Fruit fly (Drosophila melanogaster): ENCODE measurements around the gene Femcoat.

The Femcoat gene

dm6 chrX:4268401-4268800 is 25.8 kb upstream of the Femcoat start, which contains the start of gene CG15572:
Gene CG15572 (plus strand): TSS chrX:4268701.
- TF ChIP-seq wor (GFP tag; IDR thresholded peaks at IDR 0.05), result no peak
- no peak for TF ChIP-seq hth (optimal IDR thresholded peaks at IDR 0.05)
- no peak for TF ChIP-seq tx (GFP tag; optimal IDR thresholded peaks at IDR 0.05)
- no peak for TF ChIP-seq CG7987 (GFP tag; optimal IDR thresholded peaks at IDR 0.05)

- TF ChIP-seq CG1602 (GFP tag; optimal IDR thresholded peaks at IDR 0.05), result no peak
- no peak for TF ChIP-seq CG16779 (GFP tag; IDR thresholded peaks at IDR 0.05)
- TF ChIP-seq Med (GFP tag), result peak; percentile 26
- no peak for TF ChIP-seq CG9876 (GFP tag; optimal IDR thresholded peaks at IDR 0.05)
- no peak for TF ChIP-seq fu2 (GFP tag; optimal IDR thresholded peaks at IDR 0.05)
- no peak for TF ChIP-seq CG8089 (GFP tag; optimal IDR thresholded peaks at IDR 0.05)
Measured at dm6 chrX:4265797-4266196, 23.2 kb upstream of the Femcoat start, which contains the start of gene CG12691. Gene CG12691 (plus strand): TSS chrX:4266097.

dm6 chrX:4265327-4265726 is 22.7 kb upstream of the Femcoat start:
- TF ChIP-seq Hey (tag; optimal IDR thresholded peaks at IDR 0.05), result peak; percentile 92
- peak; percentile 23 for TF ChIP-seq abd-A (tag; optimal IDR thresholded peaks at IDR 0.05)
- no peak for TF ChIP-seq CG14667 (GFP tag; IDR thresholded peaks at IDR 0.05)
- TF ChIP-seq Med (GFP tag), result peak; percentile 56
- no peak for TF ChIP-seq ara (GFP tag; IDR thresholded peaks at IDR 0.05)

dm6 chrX:4264319-4264718 is 21.7 kb upstream of the Femcoat start:
- TF ChIP-seq CG7839 (tag; optimal IDR thresholded peaks at IDR 0.05) (peak; percentile 4), CG8290 (GFP tag; optimal IDR thresholded peaks at IDR 0.05) (no peak), CG8290 (tag; optimal IDR thresholded peaks at IDR 0.05) (peak in 1 of 2 experiments; percentile 25), CG10321 (GFP tag; IDR thresholded peaks at IDR 0.05) (no peak), Med (GFP tag) (peak; percentile 61), unpg (GFP tag; optimal IDR thresholded peaks at IDR 0.05) (peak; percentile 12), CG2678 (tag; optimal IDR thresholded peaks at IDR 0.05) (peak; percentile 5), Dbx (GFP tag; IDR thresholded peaks at IDR 0.05) (no peak), Ptx1 (GFP tag; IDR thresholded peaks at IDR 0.05) (0 out of 2 replicates have a peak, but pooled peaks have one; percentile 23), Hr51 (GFP tag; optimal IDR thresholded peaks at IDR 0.05) (peak in 1 of 2 experiments; percentile 30), fru (optimal IDR thresholded peaks at IDR 0.05) (no peak), Neu2 (GFP tag; optimal IDR thresholded peaks at IDR 0.05; ENCODE audit: borderline replicate concordance) (no peak), Sox102F (GFP tag; optimal IDR thresholded peaks at IDR 0.05) (peak; percentile 19), CG18599 (GFP tag; optimal IDR thresholded peaks at IDR 0.05) (peak; percentile 8), tup (GFP tag; optimal IDR thresholded peaks at IDR 0.05) (no peak), phol (tag; optimal IDR thresholded peaks at IDR 0.05) (no peak), Drgx (GFP tag; IDR thresholded peaks at IDR 0.05) (peak; percentile 70; the same call in 1 of the 2 replicates), sens (GFP tag) (peak; percentile 60), dmrt99B (tag; optimal IDR thresholded peaks at IDR 0.05) (peak; percentile 38), CG11504 (tag; optimal IDR thresholded peaks at IDR 0.05) (peak; percentile 22), gem (tag; optimal IDR thresholded peaks at IDR 0.05) (peak; percentile 39), CG1603 (tag; optimal IDR thresholded peaks at IDR 0.05) (peak; percentile 34), row (GFP tag; IDR thresholded peaks at IDR 0.05) (peak; percentile 37)

- 0 out of 2 replicates have a peak, but pooled peaks have one; percentile 49 for TF ChIP-seq sob (GFP tag; IDR thresholded peaks at IDR 0.05)
- peak; percentile 36 for TF ChIP-seq CG15514 (GFP tag; optimal IDR thresholded peaks at IDR 0.05)
- peak; percentile 46 for TF ChIP-seq CG10979 (tag; optimal IDR thresholded peaks at IDR 0.05)
- peak; percentile 23 for TF ChIP-seq Dek (tag; optimal IDR thresholded peaks at IDR 0.05)
- TF ChIP-seq pnt (GFP tag; optimal IDR thresholded peaks at IDR 0.05), result peak; percentile 35
- TF ChIP-seq CG4404 (GFP tag; IDR thresholded peaks at IDR 0.05), result 0 out of 2 replicates have a peak, but pooled peaks have one; percentile 18
- TF ChIP-seq p53 (GFP tag; optimal IDR thresholded peaks at IDR 0.05), result no peak
- no peak for TF ChIP-seq NC2α (GFP tag; optimal IDR thresholded peaks at IDR 0.05)
- TF ChIP-seq CG7357 (GFP tag; IDR thresholded peaks at IDR 0.05), result no peak
- no peak for TF ChIP-seq Max (GFP tag; optimal IDR thresholded peaks at IDR 0.05)
- TF ChIP-seq CG4854 (GFP tag; optimal IDR thresholded peaks at IDR 0.05), result no peak
- no peak for TF ChIP-seq Dp (GFP tag; optimal IDR thresholded peaks at IDR 0.05)
Measured at dm6 chrX:4262661-4263060, 20.0 kb upstream of the Femcoat start.
